Fruit fly (Drosophila melanogaster) whole organism, embryonic: ENCODE measurements around the gene CG9799.

Source experiments
- Abd-B ChIP-seq: fragments of 200-800 bp; sonication (Bioruptor generic); optimal IDR thresholded peaks from 2 replicates; lab custom pipeline; 2018; ENCODE audit warnings: missing biosample characterization, mild to moderate bottlenecking, missing genetic modification characterization, moderate library complexity
- Atf6 ChIP-seq: fragments of 200-800 bp; sonication (Bioruptor generic); IDR thresholded peaks from 2 replicates; pipeline ENCODE4 v1.3.6; 2022; ENCODE audit warnings: missing biosample characterization, missing genetic modification characterization
- CG12236 ChIP-seq: fragments of 200-800 bp; sonication (Bioruptor generic); optimal IDR thresholded peaks from 2 replicates; lab custom pipeline; 2016; ENCODE audit warnings: missing biosample characterization, missing genetic modification characterization
- CG15269 ChIP-seq: fragments of 200-800 bp; sonication (Bioruptor generic); optimal IDR thresholded peaks from 2 replicates; lab custom pipeline; 2018; ENCODE audit warnings: missing biosample characterization, mild to moderate bottlenecking, missing genetic modification characterization, moderate library complexity
- CG1602 ChIP-seq: fragments of 200-800 bp; sonication (Bioruptor generic); optimal IDR thresholded peaks from 3 replicates; lab custom pipeline; 2016; ENCODE audit warnings: missing biosample characterization, missing genetic modification characterization
- CG16815 ChIP-seq: fragments of 200-800 bp; sonication (Bioruptor generic); optimal IDR thresholded peaks from 3 replicates; lab custom pipeline; 2017; ENCODE audit warnings: missing biosample characterization, mild to moderate bottlenecking, missing genetic modification characterization
- CG17612 ChIP-seq: fragments of 200-800 bp; sonication (Bioruptor generic); IDR thresholded peaks from 2 replicates; pipeline ENCODE4 v1.3.6; 2022; ENCODE audit warnings: missing biosample characterization, missing genetic modification characterization
- CG17802 ChIP-seq: fragments of 200-800 bp; sonication (Bioruptor generic); optimal IDR thresholded peaks from 2 replicates; lab custom pipeline; 2018; ENCODE audit warnings: missing biosample characterization, mild to moderate bottlenecking, missing genetic modification characterization, moderate library complexity
- CG18619 ChIP-seq: fragments of 200-800 bp; sonication (Bioruptor generic); optimal IDR thresholded peaks from 3 replicates; lab custom pipeline; 2017; ENCODE audit warnings: missing biosample characterization, mild to moderate bottlenecking, missing genetic modification characterization
- CG2120 ChIP-seq: fragments of 200-800 bp; sonication (Bioruptor generic); optimal IDR thresholded peaks from 3 replicates; lab custom pipeline; 2016; ENCODE audit warnings: missing biosample characterization, missing genetic modification characterization
- CG31441 ChIP-seq: fragments of 200-800 bp; sonication (Bioruptor generic); IDR thresholded peaks from 2 replicates; pipeline ENCODE4 v1.3.6; 2022; ENCODE audit warnings: missing biosample characterization, missing genetic modification characterization
- CG33213 ChIP-seq: fragments of 200-800 bp; sonication (Bioruptor generic); optimal IDR thresholded peaks from 3 replicates; lab custom pipeline; 2016; ENCODE audit warnings: missing biosample characterization, missing genetic modification characterization
- CG3407 ChIP-seq: fragments of 200-800 bp; sonication (Bioruptor generic); optimal IDR thresholded peaks from 2 replicates; lab custom pipeline; 2018; ENCODE audit warnings: missing biosample characterization, mild to moderate bottlenecking, missing genetic modification characterization
- CG34376 ChIP-seq: fragments of 200-800 bp; sonication (Bioruptor generic); optimal IDR thresholded peaks from 2 replicates; lab custom pipeline; 2018; ENCODE audit warnings: missing biosample characterization, mild to moderate bottlenecking, missing genetic modification characterization
- CG4617 ChIP-seq: fragments of 200-800 bp; sonication (Bioruptor generic); optimal IDR thresholded peaks from 3 replicates; lab custom pipeline; 2016; ENCODE audit warnings: missing biosample characterization, missing genetic modification characterization, borderline replicate concordance
- CG6689 ChIP-seq: fragments of 200-800 bp; sonication (Bioruptor generic); IDR thresholded peaks from 2 replicates; pipeline ENCODE4 v1.3.6; 2022; ENCODE audit warnings: missing biosample characterization, missing genetic modification characterization
- CG6765 ChIP-seq: fragments of 200-800 bp; sonication (Bioruptor generic); optimal IDR thresholded peaks from 3 replicates; lab custom pipeline; 2017; ENCODE audit warnings: missing biosample characterization, mild to moderate bottlenecking, missing genetic modification characterization
- CG8944 ChIP-seq: fragments of 200-800 bp; sonication (Bioruptor generic); optimal IDR thresholded peaks from 3 replicates; lab custom pipeline; 2016; ENCODE audit warnings: missing biosample characterization, missing genetic modification characterization
- CG9215 ChIP-seq: fragments of 200-800 bp; sonication (Bioruptor generic); IDR thresholded peaks from 2 replicates; pipeline ENCODE4 v1.3.6; 2022; ENCODE audit warnings: missing biosample characterization, missing genetic modification characterization
- CG9817 ChIP-seq: fragments of 200-800 bp; sonication (Bioruptor generic); optimal IDR thresholded peaks from 2 replicates; lab custom pipeline; 2018; ENCODE audit warnings: missing biosample characterization, mild to moderate bottlenecking, missing genetic modification characterization, moderate library complexity
- Chrac-16 ChIP-seq: fragments of 200-800 bp; sonication (Bioruptor generic); optimal IDR thresholded peaks from 3 replicates; lab custom pipeline; 2016; ENCODE audit warnings: missing biosample characterization, missing genetic modification characterization
- Dbx ChIP-seq: fragments of 200-800 bp; sonication (Bioruptor generic); IDR thresholded peaks from 3 replicates; pipeline ENCODE4 v1.3.6; 2022; ENCODE audit warnings: missing biosample characterization, missing genetic modification characterization
- Gsc ChIP-seq: fragments of 200-800 bp; sonication (Bioruptor generic); IDR thresholded peaks from 2 replicates; pipeline ENCODE4 v1.3.6; 2022; ENCODE audit warnings: missing biosample characterization, missing genetic modification characterization
- HLHmδ ChIP-seq: fragments of 200-800 bp; sonication (Bioruptor generic); optimal IDR thresholded peaks from 2 replicates; lab custom pipeline; 2018; ENCODE audit warnings: missing biosample characterization, mild to moderate bottlenecking, missing genetic modification characterization, moderate library complexity
- Hmr ChIP-seq: fragments of 200-800 bp; sonication (Bioruptor generic); optimal IDR thresholded peaks from 3 replicates; lab custom pipeline; 2017; ENCODE audit warnings: mild to moderate bottlenecking, missing biosample characterization, missing genetic modification reagents, missing genetic modification characterization
- Hr78 ChIP-seq, 2 experiments: fragments of 200-800 bp in 1 of 2; fragments of >200 bp in 1 of 2; sonication (Bioruptor generic) in 1 of 2; optimal IDR thresholded peaks; 2 replicates each; lab custom pipeline; 2017 to 2019; ENCODE audit warnings: missing biosample characterization in 2 of 2, missing genetic modification characterization in 2 of 2, mild to moderate bottlenecking in 1 of 2, moderate library complexity in 1 of 2
- Hsf ChIP-seq: fragments of 200-800 bp; sonication (Bioruptor generic); optimal IDR thresholded peaks from 3 replicates; lab custom pipeline; 2016; ENCODE audit warnings: missing biosample characterization, missing genetic modification characterization
- Lhr ChIP-seq: fragments of 200-800 bp; sonication (Bioruptor generic); optimal IDR thresholded peaks from 3 replicates; lab custom pipeline; 2017; ENCODE audit warnings: mild to moderate bottlenecking, missing biosample characterization, missing genetic modification reagents, missing genetic modification characterization
- Opbp ChIP-seq: fragments of 200-800 bp; sonication (Bioruptor generic); IDR thresholded peaks from 3 replicates; pipeline ENCODE4 v1.3.6; 2022; ENCODE audit warnings: missing biosample characterization, missing genetic modification characterization; ENCODE audit not compliant: partially characterized antibody
- ab ChIP-seq: fragments of 200-800 bp; sonication (Bioruptor generic); optimal IDR thresholded peaks from 2 replicates; lab custom pipeline; 2016; ENCODE audit warnings: missing biosample characterization, missing genetic modification characterization
- ac ChIP-seq: fragments of 200-800 bp; sonication (Bioruptor generic); optimal IDR thresholded peaks from 3 replicates; lab custom pipeline; 2017; ENCODE audit warnings: missing biosample characterization, mild to moderate bottlenecking, missing genetic modification characterization
- al ChIP-seq: fragments of 200-800 bp; sonication (Bioruptor generic); IDR thresholded peaks from 2 replicates; pipeline ENCODE4 v1.3.6; 2022; ENCODE audit warnings: missing biosample characterization, missing genetic modification characterization
- hb ChIP-seq: fragments of 200-800 bp; sonication (Bioruptor generic); IDR thresholded peaks from 3 replicates; pipeline ENCODE4 v1.3.6; 2022; ENCODE audit warnings: missing biosample characterization, missing genetic modification characterization; ENCODE audit not compliant: partially characterized antibody
- lola ChIP-seq, 3 experiments: fragments of >200 bp in 2 of 3; fragments of 200-800 bp in 1 of 3; sonication (Bioruptor generic) in 1 of 3; optimal IDR thresholded peaks; 2 replicates each; lab custom pipeline; 2017 to 2019; ENCODE audit warnings: missing biosample characterization in 3 of 3, missing genetic modification characterization in 3 of 3, mild to moderate bottlenecking in 1 of 3, moderate library complexity in 1 of 3
- lov ChIP-seq, 2 experiments: fragments of 200-800 bp in 1 of 2; fragments of >200 bp in 1 of 2; sonication (Bioruptor generic) in 1 of 2; IDR thresholded peaks in 1 of 2; optimal IDR thresholded peaks in 1 of 2; 2 replicates in 1 of 2; 3 replicates in 1 of 2; pipeline versions ENCODE4 v1.3.6 to Lab custom; 2017 to 2022; ENCODE audit warnings: missing biosample characterization in 1 of 2, missing genetic modification characterization in 1 of 2
- nerfin-2 ChIP-seq: fragments of 200-800 bp; sonication (Bioruptor generic); IDR thresholded peaks from 2 replicates; pipeline ENCODE4 v1.3.6; 2022; ENCODE audit warnings: missing biosample characterization, missing genetic modification characterization; ENCODE audit not compliant: partially characterized antibody
- oc ChIP-seq: fragments of 200-800 bp; sonication (Bioruptor generic); optimal IDR thresholded peaks from 2 replicates; lab custom pipeline; 2018; ENCODE audit warnings: missing biosample characterization, mild to moderate bottlenecking, missing genetic modification characterization, moderate library complexity
- org-1 ChIP-seq: fragments of 200-800 bp; sonication (Bioruptor generic); optimal IDR thresholded peaks from 2 replicates; lab custom pipeline; 2017; ENCODE audit warnings: missing biosample characterization, missing genetic modification characterization
- rib ChIP-seq: fragments of 200-800 bp; sonication (Bioruptor generic); IDR thresholded peaks from 2 replicates; pipeline ENCODE4 v1.3.6; 2022; ENCODE audit warnings: missing biosample characterization, missing genetic modification characterization
- seq ChIP-seq: fragments of 200-800 bp; sonication (Bioruptor generic); IDR thresholded peaks from 2 replicates; pipeline ENCODE4 v1.3.6; 2022; ENCODE audit warnings: missing biosample characterization, missing genetic modification characterization
- shn ChIP-seq: fragments of 200-800 bp; sonication (Bioruptor generic); optimal IDR thresholded peaks from 3 replicates; lab custom pipeline; 2016; ENCODE audit warnings: missing biosample characterization, missing genetic modification characterization
- sna ChIP-seq: fragments of 200-800 bp; sonication (Bioruptor generic); IDR thresholded peaks from 2 replicates; pipeline ENCODE4 v1.3.6; 2022; ENCODE audit warnings: missing biosample characterization, missing genetic modification characterization; ENCODE audit not compliant: partially characterized antibody
- tin ChIP-seq: fragments of 200-800 bp; sonication (Bioruptor generic); optimal IDR thresholded peaks from 3 replicates; lab custom pipeline; 2016; ENCODE audit warnings: missing biosample characterization, missing genetic modification characterization
- vnd ChIP-seq: fragments of 200-800 bp; sonication (Bioruptor generic); IDR thresholded peaks from 3 replicates; pipeline ENCODE4 v1.3.6; 2022; ENCODE audit warnings: missing biosample characterization, missing genetic modification characterization; ENCODE audit not compliant: partially characterized antibody
- vvl ChIP-seq: fragments of 200-800 bp; sonication (Bioruptor generic); IDR thresholded peaks from 2 replicates; pipeline ENCODE4 v1.3.6; 2022; ENCODE audit warnings: missing biosample characterization, missing genetic modification characterization
- wdn ChIP-seq: fragments of 200-800 bp; sonication (Bioruptor generic); IDR thresholded peaks from 2 replicates; pipeline ENCODE4 v1.3.6; 2022; ENCODE audit warnings: missing biosample characterization, missing genetic modification characterization
- wor ChIP-seq: fragments of 200-800 bp; sonication (Bioruptor generic); IDR thresholded peaks from 2 replicates; pipeline ENCODE4 v1.3.6; 2022; ENCODE audit warnings: missing biosample characterization, missing genetic modification characterization
- zen2 ChIP-seq: fragments of 200-800 bp; sonication (Bioruptor generic); IDR thresholded peaks from 3 replicates; pipeline ENCODE4 v1.3.6; 2022; ENCODE audit warnings: missing biosample characterization, missing genetic modification characterization; ENCODE audit not compliant: partially characterized antibody
- zf30C ChIP-seq: fragments of 200-800 bp; sonication (Bioruptor generic); optimal IDR thresholded peaks from 3 replicates; lab custom pipeline; 2018; ENCODE audit warnings: missing biosample characterization, mild to moderate bottlenecking, missing genetic modification characterization

Gene CG9799

DNA sequence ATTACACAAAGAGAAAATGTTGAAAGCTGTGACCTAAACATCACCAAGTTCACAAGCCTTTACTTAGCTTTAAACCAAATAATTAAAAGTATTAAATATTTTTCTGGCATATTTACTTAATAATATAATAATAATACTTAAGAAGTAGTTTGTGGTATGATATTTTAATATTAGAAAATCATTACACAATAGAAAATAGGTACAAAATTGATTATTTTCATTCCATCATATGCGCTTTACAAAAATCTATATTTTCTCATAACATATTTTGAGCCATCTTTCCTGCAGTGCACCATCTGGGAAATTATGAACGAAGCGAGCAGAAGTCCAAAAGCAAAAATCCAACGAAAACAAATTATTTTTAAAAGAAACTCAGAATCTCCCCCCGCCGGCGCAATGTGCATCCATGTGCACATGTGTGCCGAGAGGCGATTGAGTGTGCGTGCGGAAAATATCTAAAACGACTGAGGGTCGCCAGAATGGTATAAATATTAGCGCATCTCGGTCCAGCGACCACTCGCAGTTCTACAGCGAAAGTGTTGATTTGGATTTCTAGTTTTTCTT, 37.0 kb upstream of the CG9799 start, which contains the start of gene Act87E (continued):
- peak; percentile 60; the same call in 1 of the 2 replicates for TF ChIP-seq CG6689 (GFP tag; lab: Robert Waterston, UW)
- TF ChIP-seq HLHmδ = no peak
- 0 out of 2 replicates have a peak, but pooled peaks have one; percentile 15 for TF ChIP-seq vvl (GFP tag; lab: Robert Waterston, UW)
- no peak for TF ChIP-seq CG17802 (tag; lab: Kevin White, UChicago)
- TF ChIP-seq al = no peak
- TF ChIP-seq hb (GFP tag; lab: Robert Waterston, UW) = no peak
- TF ChIP-seq CG34376 (GFP tag; lab: Kevin White, UChicago) = no peak
- no peak for TF ChIP-seq zen2
- TF ChIP-seq CG8944 (GFP tag; lab: Kevin White, UChicago) = no peak
- TF ChIP-seq oc (tag; lab: Kevin White, UChicago) = peak; percentile 19
- no peak for TF ChIP-seq CG17612 (GFP tag; lab: Robert Waterston, UW)
- no peak for TF ChIP-seq seq (GFP tag; lab: Robert Waterston, UW)
- TF ChIP-seq wor (GFP tag; lab: Robert Waterston, UW) = peak; percentile 15; the same call in 1 of the 2 replicates
- TF ChIP-seq CG6765 (GFP tag; lab: Kevin White, UChicago) = no peak
- TF ChIP-seq Dbx (GFP tag; lab: Robert Waterston, UW) = peak; percentile 41; the same call in 1 of the 3 replicates
- no peak for TF ChIP-seq sna
- TF ChIP-seq Hr78 (GFP tag; optimal IDR thresholded peaks at IDR 0.05; lab: Kevin White, UChicago) = peak in 1 of 2 experiments; percentile 60
- peak; percentile 80 for TF ChIP-seq zf30C
- peak; percentile 41 for TF ChIP-seq CG1602 (GFP tag; lab: Kevin White, UChicago)
- peak; percentile 54 for TF ChIP-seq CG3407 (GFP tag; lab: Kevin White, UChicago)
- peak; percentile 58 for TF ChIP-seq tin (GFP tag; lab: Kevin White, UChicago)
- TF ChIP-seq CG33213 (GFP tag; lab: Kevin White, UChicago) = no peak
- TF ChIP-seq Lhr (GFP tag; lab: Kevin White, UChicago) = no peak
- TF ChIP-seq CG15269 (tag; lab: Kevin White, UChicago) = peak; percentile 69
- TF ChIP-seq CG9215 (GFP tag; lab: Robert Waterston, UW) = 0 out of 2 replicates have a peak, but pooled peaks have one; percentile 38
- TF ChIP-seq ac (GFP tag; lab: Kevin White, UChicago) = peak; percentile 30
- no peak; the same call in 1 of the 2 replicates for TF ChIP-seq Atf6 (GFP tag; lab: Robert Waterston, UW)
- TF ChIP-seq CG31441 (GFP tag; lab: Robert Waterston, UW) = peak; percentile 89
- TF ChIP-seq nerfin-2 (GFP tag; lab: Robert Waterston, UW) = no peak
- TF ChIP-seq CG4617 (GFP tag; lab: Kevin White, UChicago) = no peak
- no peak for TF ChIP-seq lov (optimal IDR thresholded peaks at IDR 0.05; lab: Kevin White, UChicago)
- TF ChIP-seq lov (GFP tag; IDR thresholded peaks at IDR 0.05; lab: Robert Waterston, UW) = no peak
- no peak for TF ChIP-seq vnd (GFP tag; lab: Robert Waterston, UW)
- TF ChIP-seq Chrac-16 = no peak
- no peak for TF ChIP-seq ab (GFP tag; lab: Kevin White, UChicago)
- TF ChIP-seq org-1 (GFP tag; lab: Kevin White, UChicago) = peak; percentile 55
- TF ChIP-seq Gsc (GFP tag; lab: Robert Waterston, UW) = no peak
- no peak for TF ChIP-seq CG12236 (GFP tag; lab: Kevin White, UChicago)
- no peak for TF ChIP-seq rib (GFP tag; lab: Robert Waterston, UW)
- no peak for TF ChIP-seq CG2120 (GFP tag; lab: Kevin White, UChicago)
- peak in 1 of 3 experiments; percentile 87 for TF ChIP-seq lola (GFP tag; optimal IDR thresholded peaks at IDR 0.05; lab: Kevin White, UChicago)
- peak; percentile 18 for TF ChIP-seq Hmr (GFP tag; lab: Kevin White, UChicago)
- TF ChIP-seq Hsf (GFP tag; lab: Kevin White, UChicago) = no peak
- peak; percentile 55 for TF ChIP-seq Abd-B
- TF ChIP-seq CG18619 (GFP tag; lab: Kevin White, UChicago) = peak; percentile 59
- TF ChIP-seq wdn (GFP tag; lab: Robert Waterston, UW) = no peak
- no peak for TF ChIP-seq Opbp (GFP tag; lab: Robert Waterston, UW)
- peak; percentile 54 for TF ChIP-seq CG16815 (GFP tag; lab: Kevin White, UChicago)
- TF ChIP-seq shn = no peak
- TF ChIP-seq CG9817 (tag; lab: Kevin White, UChicago) = peak; percentile 34
